Fruit fly (Drosophila melanogaster) whole organism, embryonic: ENCODE data around the gene chb.

Experiments used
- Bgb ChIP-seq: fragments of 200-800 bp; sonication (Bioruptor generic); IDR thresholded peaks from 2 replicates; pipeline ENCODE4 v1.3.6; 2022; ENCODE audit warnings: missing biosample characterization, missing genetic modification characterization; ENCODE audit not compliant: partially characterized antibody
- CG10209 ChIP-seq: fragments of 200-800 bp; sonication (Bioruptor generic); optimal IDR thresholded peaks from 3 replicates; lab custom pipeline; 2017; ENCODE audit warnings: missing biosample characterization, mild to moderate bottlenecking, missing genetic modification characterization, missing genetic modification reagents
- CG10366 ChIP-seq: fragments of 200-800 bp; sonication (Bioruptor generic); IDR thresholded peaks from 2 replicates; pipeline ENCODE4 v1.3.6; 2022; ENCODE audit warnings: missing biosample characterization, missing genetic modification characterization
- CG11504 ChIP-seq: fragments of 200-800 bp; sonication (Bioruptor generic); optimal IDR thresholded peaks from 3 replicates; lab custom pipeline; 2019; ENCODE audit warnings: missing biosample characterization, mild to moderate bottlenecking, missing genetic modification characterization, moderate library complexity
- CG11723 ChIP-seq: fragments of 200-800 bp; sonication (Bioruptor generic); optimal IDR thresholded peaks from 2 replicates; lab custom pipeline; 2017; ENCODE audit warnings: missing biosample characterization, mild to moderate bottlenecking, missing genetic modification characterization
- CG12155 ChIP-seq: fragments of 200-800 bp; sonication (Bioruptor generic); optimal IDR thresholded peaks from 3 replicates; lab custom pipeline; 2016; ENCODE audit warnings: missing biosample characterization, missing genetic modification characterization
- CG12236 ChIP-seq: fragments of 200-800 bp; sonication (Bioruptor generic); optimal IDR thresholded peaks from 2 replicates; lab custom pipeline; 2016; ENCODE audit warnings: missing biosample characterization, missing genetic modification characterization
- CG12942 ChIP-seq: fragments of 200-800 bp; sonication (Bioruptor generic); optimal IDR thresholded peaks from 3 replicates; lab custom pipeline; 2016; ENCODE audit warnings: missing biosample characterization, missing genetic modification characterization
- CG14667 ChIP-seq: fragments of 200-800 bp; sonication (Bioruptor generic); IDR thresholded peaks from 2 replicates; pipeline ENCODE4 v1.3.6; 2022; ENCODE audit warnings: missing biosample characterization, missing genetic modification characterization
- CG3163 ChIP-seq: fragments of 200-800 bp; sonication (Bioruptor generic); optimal IDR thresholded peaks from 3 replicates; lab custom pipeline; 2016; ENCODE audit warnings: missing biosample characterization, missing genetic modification characterization
- CG3847 ChIP-seq: fragments of 200-800 bp; sonication (Bioruptor generic); IDR thresholded peaks from 2 replicates; pipeline ENCODE4 v1.3.6; 2022; ENCODE audit warnings: missing biosample characterization, missing genetic modification characterization
- CG4424 ChIP-seq: fragments of 200-800 bp; sonication (Bioruptor generic); optimal IDR thresholded peaks from 3 replicates; lab custom pipeline; 2016; ENCODE audit warnings: missing biosample characterization, missing genetic modification characterization
- CG4617 ChIP-seq: fragments of 200-800 bp; sonication (Bioruptor generic); optimal IDR thresholded peaks from 3 replicates; lab custom pipeline; 2016; ENCODE audit warnings: missing biosample characterization, missing genetic modification characterization, borderline replicate concordance
- CG6765 ChIP-seq: fragments of 200-800 bp; sonication (Bioruptor generic); optimal IDR thresholded peaks from 3 replicates; lab custom pipeline; 2017; ENCODE audit warnings: missing biosample characterization, mild to moderate bottlenecking, missing genetic modification characterization
- CG7357 ChIP-seq: fragments of 200-800 bp; sonication (Bioruptor generic); IDR thresholded peaks from 3 replicates; pipeline ENCODE4 v1.3.6; 2022; ENCODE audit warnings: missing biosample characterization, missing genetic modification characterization
- CG9437 ChIP-seq: fragments of 200-800 bp; sonication (Bioruptor generic); optimal IDR thresholded peaks from 2 replicates; lab custom pipeline; 2018; ENCODE audit warnings: missing biosample characterization, mild to moderate bottlenecking, missing genetic modification characterization
- CG9797 ChIP-seq: fragments of 200-800 bp; sonication (Bioruptor generic); optimal IDR thresholded peaks from 3 replicates; lab custom pipeline; 2018; ENCODE audit warnings: missing biosample characterization, mild to moderate bottlenecking, missing genetic modification characterization
- Dad ChIP-seq: fragments of 200-800 bp; sonication (Bioruptor generic); optimal IDR thresholded peaks from 3 replicates; lab custom pipeline; 2016; ENCODE audit warnings: missing biosample characterization, missing genetic modification characterization
- Doc3 ChIP-seq: fragments of 200-800 bp; sonication (Bioruptor generic); IDR thresholded peaks from 3 replicates; pipeline ENCODE4 v1.3.6; 2022; ENCODE audit warnings: missing biosample characterization, missing genetic modification characterization; ENCODE audit not compliant: partially characterized antibody
- E2f2 ChIP-seq: fragments of 200-800 bp; sonication (Bioruptor generic); IDR thresholded peaks from 2 replicates; pipeline ENCODE4 v1.3.6; 2022; ENCODE audit warnings: missing biosample characterization, missing genetic modification characterization
- ERR ChIP-seq: fragments of 200-800 bp; sonication (Bioruptor generic); optimal IDR thresholded peaks from 2 replicates; lab custom pipeline; 2016; ENCODE audit warnings: missing biosample characterization, missing genetic modification characterization
- HLH4C ChIP-seq: fragments of 200-800 bp; sonication (Bioruptor generic); IDR thresholded peaks from 3 replicates; pipeline ENCODE4 v1.3.6; 2022; ENCODE audit warnings: missing biosample characterization, missing genetic modification characterization; ENCODE audit not compliant: partially characterized antibody
- Hey ChIP-seq: fragments of 200-800 bp; sonication (Bioruptor generic); optimal IDR thresholded peaks from 3 replicates; lab custom pipeline; 2018; ENCODE audit warnings: missing biosample characterization, mild to moderate bottlenecking, missing genetic modification characterization
- Hr3 ChIP-seq: fragments of 200-800 bp; sonication (Bioruptor generic); optimal IDR thresholded peaks from 3 replicates; lab custom pipeline; 2016; ENCODE audit warnings: missing biosample characterization, missing genetic modification characterization
- Mad ChIP-seq: fragments of 200-800 bp; sonication (Bioruptor generic); optimal IDR thresholded peaks from 2 replicates; lab custom pipeline; 2016; ENCODE audit warnings: missing biosample characterization, missing genetic modification characterization
- Max ChIP-seq: fragments of 200-800 bp; sonication (Bioruptor generic); optimal IDR thresholded peaks from 2 replicates; lab custom pipeline; 2016; ENCODE audit warnings: missing biosample characterization, mild to moderate bottlenecking, missing genetic modification characterization
- Myb ChIP-seq: fragments of 200-800 bp; sonication (Bioruptor generic); optimal IDR thresholded peaks from 2 replicates; lab custom pipeline; 2016; ENCODE audit warnings: missing biosample characterization, missing genetic modification characterization
- Neu2 ChIP-seq: fragments of 200-800 bp; sonication (Bioruptor generic); optimal IDR thresholded peaks from 3 replicates; lab custom pipeline; 2016; ENCODE audit warnings: missing biosample characterization, missing genetic modification characterization, borderline replicate concordance
- Oaz ChIP-seq: fragments of 200-800 bp; sonication (Bioruptor generic); IDR thresholded peaks from 2 replicates; pipeline ENCODE4 v1.3.6; 2022; ENCODE audit warnings: missing biosample characterization, missing genetic modification characterization
- Poxn ChIP-seq: fragments of 200-800 bp; sonication (Bioruptor generic); IDR thresholded peaks from 2 replicates; pipeline ENCODE4 v1.3.6; 2022; ENCODE audit warnings: missing biosample characterization, missing genetic modification characterization
- Rfx ChIP-seq: fragments of 200-800 bp; sonication (Bioruptor generic); IDR thresholded peaks from 2 replicates; pipeline ENCODE4 v1.3.6; 2022; ENCODE audit warnings: missing biosample characterization, missing genetic modification characterization
- Side ChIP-seq: fragments of 200-800 bp; sonication (Bioruptor generic); optimal IDR thresholded peaks from 2 replicates; lab custom pipeline; 2016; ENCODE audit warnings: missing biosample characterization, missing genetic modification characterization
- Trl ChIP-seq, 3 experiments: fragments of >200 bp in 2 of 3; fragments of 200-800 bp in 1 of 3; sonication (Bioruptor generic) in 1 of 3; optimal IDR thresholded peaks; 2 replicates in 1 of 3; 3 replicates in 2 of 3; lab custom pipeline; 2016 to 2017; ENCODE audit warnings: missing biosample characterization in 1 of 3, missing genetic modification characterization in 1 of 3
- ash1 ChIP-seq: fragments of 200-800 bp; sonication (Bioruptor generic); optimal IDR thresholded peaks from 2 replicates; lab custom pipeline; 2018; ENCODE audit warnings: missing biosample characterization, mild to moderate bottlenecking, missing genetic modification characterization
- ci ChIP-seq: fragments of 200-800 bp; sonication (Bioruptor generic); IDR thresholded peaks from 3 replicates; pipeline ENCODE4 v1.3.6; 2022; ENCODE audit warnings: missing biosample characterization, missing genetic modification characterization
- crp ChIP-seq, 2 experiments: fragments of 200-800 bp; sonication (Bioruptor generic); optimal IDR thresholded peaks; 2 replicates in 1 of 2; 3 replicates in 1 of 2; lab custom pipeline; 2017; ENCODE audit warnings: missing biosample characterization in 2 of 2, missing genetic modification characterization in 2 of 2, mild to moderate bottlenecking in 1 of 2, moderate library complexity in 1 of 2
- dan ChIP-seq: fragments of 200-800 bp; sonication (Bioruptor generic); IDR thresholded peaks from 2 replicates; pipeline ENCODE4 v1.3.6; 2022; ENCODE audit warnings: missing biosample characterization, missing genetic modification characterization
- dmrt99B ChIP-seq: fragments of 200-800 bp; sonication (Bioruptor generic); optimal IDR thresholded peaks from 2 replicates; lab custom pipeline; 2018; ENCODE audit warnings: missing biosample characterization, mild to moderate bottlenecking, missing genetic modification characterization, moderate library complexity
- hb ChIP-seq: fragments of 200-800 bp; sonication (Bioruptor generic); IDR thresholded peaks from 3 replicates; pipeline ENCODE4 v1.3.6; 2022; ENCODE audit warnings: missing biosample characterization, missing genetic modification characterization; ENCODE audit not compliant: partially characterized antibody
- mirr ChIP-seq: fragments of 200-800 bp; sonication (Bioruptor generic); optimal IDR thresholded peaks from 3 replicates; lab custom pipeline; 2018; ENCODE audit warnings: missing biosample characterization, mild to moderate bottlenecking, missing genetic modification characterization
- nmo ChIP-seq: fragments of 200-800 bp; sonication (Bioruptor generic); optimal IDR thresholded peaks from 2 replicates; lab custom pipeline; 2018; ENCODE audit warnings: missing biosample characterization, mild to moderate bottlenecking, missing genetic modification characterization, moderate library complexity
- pzg ChIP-seq: fragments of 200-800 bp; sonication (Bioruptor generic); optimal IDR thresholded peaks from 3 replicates; lab custom pipeline; 2018; ENCODE audit warnings: missing biosample characterization, mild to moderate bottlenecking, missing genetic modification characterization, moderate library complexity
- scrt ChIP-seq: fragments of 200-800 bp; sonication (Bioruptor generic); optimal IDR thresholded peaks from 2 replicates; lab custom pipeline; 2018; ENCODE audit warnings: missing biosample characterization, mild to moderate bottlenecking, missing genetic modification characterization, moderate library complexity
- slbo ChIP-seq: fragments of 200-800 bp; sonication (Bioruptor generic); IDR thresholded peaks from 2 replicates; pipeline ENCODE4 v1.3.6; 2022; ENCODE audit warnings: missing biosample characterization, missing genetic modification characterization
- tgo ChIP-seq: fragments of 200-800 bp; sonication (Bioruptor generic); IDR thresholded peaks from 3 replicates; pipeline ENCODE4 v1.3.6; 2022; ENCODE audit warnings: missing biosample characterization, missing genetic modification characterization
- toy ChIP-seq: fragments of 200-800 bp; sonication (Bioruptor generic); IDR thresholded peaks from 2 replicates; pipeline ENCODE4 v1.3.6; 2022; ENCODE audit warnings: missing biosample characterization, missing genetic modification characterization
- vfl ChIP-seq: fragments of 200-800 bp; sonication (Bioruptor generic); optimal IDR thresholded peaks from 2 replicates; lab custom pipeline; 2016; ENCODE audit warnings: missing biosample characterization, missing genetic modification characterization
- vnd ChIP-seq: fragments of 200-800 bp; sonication (Bioruptor generic); IDR thresholded peaks from 3 replicates; pipeline ENCODE4 v1.3.6; 2022; ENCODE audit warnings: missing biosample characterization, missing genetic modification characterization; ENCODE audit not compliant: partially characterized antibody
- vvl ChIP-seq: fragments of 200-800 bp; sonication (Bioruptor generic); IDR thresholded peaks from 2 replicates; pipeline ENCODE4 v1.3.6; 2022; ENCODE audit warnings: missing biosample characterization, missing genetic modification characterization
- zen2 ChIP-seq: fragments of 200-800 bp; sonication (Bioruptor generic); IDR thresholded peaks from 3 replicates; pipeline ENCODE4 v1.3.6; 2022; ENCODE audit warnings: missing biosample characterization, missing genetic modification characterization; ENCODE audit not compliant: partially characterized antibody
- zfh2 ChIP-seq: fragments of 200-800 bp; sonication (Bioruptor generic); optimal IDR thresholded peaks from 2 replicates; lab custom pipeline; 2016; ENCODE audit warnings: missing biosample characterization, missing genetic modification characterization

The chb gene

dm6 chr3L:21135850-21136249 is 36.8 kb upstream of the chb start (continued):
- TF ChIP-seq Bgb (GFP tag; lab: Robert Waterston, UW) (peak; percentile 96), CG12942 (GFP tag; lab: Kevin White, UChicago) (no peak), Neu2 (peak; percentile 2), Rfx (GFP tag; lab: Robert Waterston, UW) (peak; percentile 58), CG9797 (GFP tag; lab: Kevin White, UChicago) (peak; percentile 83), Mad (peak; percentile 24), Myb (peak; percentile 79), CG12155 (GFP tag; lab: Kevin White, UChicago) (peak; percentile 3), CG12236 (GFP tag; lab: Kevin White, UChicago) (no peak), zen2 (GFP tag; lab: Robert Waterston, UW) (peak; percentile 93), Hr3 (GFP tag; lab: Kevin White, UChicago) (no peak), CG9437 (GFP tag; lab: Kevin White, UChicago) (no peak), CG3163 (no peak), ERR (GFP tag; lab: Kevin White, UChicago) (peak; percentile 4), CG11723 (GFP tag; lab: Kevin White, UChicago) (no peak), dan (GFP tag; lab: Robert Waterston, UW) (no peak), CG3847 (GFP tag; lab: Robert Waterston, UW) (peak; percentile 98), Poxn (GFP tag; lab: Robert Waterston, UW) (no peak), Side (GFP tag; lab: Kevin White, UChicago) (peak; percentile 20), pzg (GFP tag; lab: Kevin White, UChicago) (peak; percentile 96), HLH4C (GFP tag; lab: Robert Waterston, UW) (peak; percentile 96), Trl (optimal IDR thresholded peaks at IDR 0.05; lab: Kevin White, UChicago) (no peak), Trl (GFP tag; optimal IDR thresholded peaks at IDR 0.05; lab: Kevin White, UChicago) (peak; percentile 39), toy (no peak), CG7357 (GFP tag; lab: Robert Waterston, UW) (no peak), ash1 (GFP tag; lab: Kevin White, UChicago) (no peak), Doc3 (peak; percentile 80), vfl (no peak), Oaz (GFP tag; lab: Robert Waterston, UW) (no peak), vnd (GFP tag; lab: Robert Waterston, UW) (peak; percentile 87), vvl (GFP tag; lab: Robert Waterston, UW) (peak; percentile 48), hb (GFP tag; lab: Robert Waterston, UW) (peak; percentile 92), dmrt99B (tag; lab: Kevin White, UChicago) (no peak), CG4617 (GFP tag; lab: Kevin White, UChicago) (peak; percentile 60), CG4424 (GFP tag; lab: Kevin White, UChicago) (no peak), slbo (0 out of 2 replicates have a peak, but pooled peaks have one; percentile 26), CG14667 (GFP tag; lab: Robert Waterston, UW) (no peak), CG11504 (peak; percentile 81), nmo (GFP tag; lab: Kevin White, UChicago) (peak; percentile 51), crp (GFP tag; optimal IDR thresholded peaks at IDR 0.05; lab: Kevin White, UChicago) (peak in 1 of 2 experiments; percentile 60), Dad (GFP tag; lab: Kevin White, UChicago) (peak; percentile 4), Hey (tag; lab: Kevin White, UChicago) (no peak), CG10366 (GFP tag; lab: Robert Waterston, UW) (no peak), E2f2 (GFP tag; lab: Robert Waterston, UW) (peak; percentile 98), ci (peak; percentile 52; the same call in 1 of the 3 replicates), zfh2 (GFP tag; lab: Kevin White, UChicago) (peak; percentile 48), mirr (GFP tag; lab: Kevin White, UChicago) (peak; percentile 11), CG10209 (GFP tag; lab: Kevin White, UChicago) (no peak), tgo (no peak), scrt (GFP tag; lab: Kevin White, UChicago) (no peak), Max (GFP tag; lab: Kevin White, UChicago) (peak; percentile 70), CG6765 (GFP tag; lab: Kevin White, UChicago) (no peak)
